Fruit fly (Drosophila melanogaster): Measurements from ENCODE around the gene CREG.

CREG gene

DNA sequence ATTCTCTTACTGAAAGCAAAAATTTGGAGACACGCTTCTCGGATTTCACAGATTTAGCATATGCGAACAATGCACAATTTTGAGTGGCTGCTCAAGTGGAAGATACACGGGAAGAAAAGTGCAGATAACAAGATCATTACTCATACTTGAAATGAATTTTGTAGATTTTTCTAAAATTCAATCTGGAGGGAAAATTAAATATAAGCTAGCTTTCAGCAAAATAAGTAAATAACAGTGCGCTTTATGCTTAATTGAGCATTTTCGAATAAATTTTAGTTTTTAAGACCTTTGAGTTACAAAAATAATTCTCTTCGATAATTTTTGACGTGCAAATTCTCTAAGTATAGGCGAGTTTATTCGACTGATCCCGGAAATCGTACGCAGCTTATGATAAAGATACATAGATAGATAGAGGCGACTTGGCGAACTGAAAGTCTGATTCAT lies 6.3 kb upstream of the CREG start (continued):
- TF ChIP-seq CG9727 (GFP tag; optimal IDR thresholded peaks at IDR 0.05): peak; percentile 57
- TF ChIP-seq CG10147 (GFP tag; optimal IDR thresholded peaks at IDR 0.05): peak; percentile 49
- no peak for TF ChIP-seq Trl (optimal IDR thresholded peaks at IDR 0.05)
- TF ChIP-seq Trl (GFP tag; optimal IDR thresholded peaks at IDR 0.05): peak; percentile 34
- TF ChIP-seq CG18599 (GFP tag; optimal IDR thresholded peaks at IDR 0.05): peak; percentile 60
- peak; percentile 57 for TF ChIP-seq Sox100B (GFP tag; optimal IDR thresholded peaks at IDR 0.05)
- no peak for TF ChIP-seq CG6654 (GFP tag; optimal IDR thresholded peaks at IDR 0.05)
- TF ChIP-seq Ets65A (GFP tag): peak; percentile 92
- no peak for TF ChIP-seq Jarid2 (GFP tag; optimal IDR thresholded peaks at IDR 0.05)
- TF ChIP-seq CG43689 (GFP tag; IDR thresholded peaks at IDR 0.05): no peak
- no peak for TF ChIP-seq Ets97D (GFP tag; optimal IDR thresholded peaks at IDR 0.05)
- no peak for TF ChIP-seq Dip2 (GFP tag; IDR thresholded peaks at IDR 0.05)
- TF ChIP-seq ranshi (GFP tag; IDR thresholded peaks at IDR 0.05): 0 out of 2 replicates have a peak, but pooled peaks have one; percentile 16
- TF ChIP-seq CG8290 (GFP tag; optimal IDR thresholded peaks at IDR 0.05): no peak
- no peak for TF ChIP-seq CG8290 (tag; optimal IDR thresholded peaks at IDR 0.05)
- TF ChIP-seq Pdp1 (GFP tag; optimal IDR thresholded peaks at IDR 0.05): peak in 1 of 2 experiments; percentile 24
- TF ChIP-seq Hey (tag; optimal IDR thresholded peaks at IDR 0.05): no peak
- peak; percentile 47 for TF ChIP-seq Six4 (GFP tag; optimal IDR thresholded peaks at IDR 0.05)
- no peak for TF ChIP-seq az2 (GFP tag; optimal IDR thresholded peaks at IDR 0.05)
- TF ChIP-seq CG15514 (GFP tag; optimal IDR thresholded peaks at IDR 0.05): peak; percentile 35
- no peak for TF ChIP-seq CG11696 (GFP tag; IDR thresholded peaks at IDR 0.05)
- no peak for TF ChIP-seq CG3065 (GFP tag; optimal IDR thresholded peaks at IDR 0.05)
- TF ChIP-seq CG15073 (GFP tag; optimal IDR thresholded peaks at IDR 0.05): no peak
- TF ChIP-seq CG17912 (GFP tag; optimal IDR thresholded peaks at IDR 0.05): no peak
- no peak for TF ChIP-seq CrebB (tag; optimal IDR thresholded peaks at IDR 0.05)
- TF ChIP-seq CkIIα-i1 (GFP tag; IDR thresholded peaks at IDR 0.05): no peak
- peak; percentile 58 for TF ChIP-seq Fer3 (tag; optimal IDR thresholded peaks at IDR 0.05)
- peak; percentile 51 for TF ChIP-seq CG4820 (GFP tag; optimal IDR thresholded peaks at IDR 0.05)
- no peak for TF ChIP-seq CG10959 (GFP tag; IDR thresholded peaks at IDR 0.05)
- peak; percentile 53 for TF ChIP-seq CG14710 (tag; optimal IDR thresholded peaks at IDR 0.05)
- TF ChIP-seq CG12391 (tag; optimal IDR thresholded peaks at IDR 0.05): no peak
- TF ChIP-seq chinmo (GFP tag; IDR thresholded peaks at IDR 0.05; ENCODE audit: partially characterized antibody): no peak
- peak; percentile 58 for TF ChIP-seq bab2 (GFP tag; optimal IDR thresholded peaks at IDR 0.05)
- 0 out of 2 replicates have a peak, but pooled peaks have one; percentile 17 for TF ChIP-seq CG1024 (GFP tag; IDR thresholded peaks at IDR 0.05)
- TF ChIP-seq CG18764 (GFP tag; optimal IDR thresholded peaks at IDR 0.05): peak; percentile 41
- TF ChIP-seq fd3F (GFP tag; optimal IDR thresholded peaks at IDR 0.05): no peak
- peak; percentile 22 for TF ChIP-seq Hmr (GFP tag; optimal IDR thresholded peaks at IDR 0.05)
- peak; percentile 51 for TF ChIP-seq D19A (tag; optimal IDR thresholded peaks at IDR 0.05)
- peak; percentile 50 for TF ChIP-seq CG12071 (GFP tag; optimal IDR thresholded peaks at IDR 0.05)
- peak; percentile 57 for TF ChIP-seq tin (GFP tag; optimal IDR thresholded peaks at IDR 0.05)
- peak; percentile 49 for TF ChIP-seq nerfin-1 (tag; optimal IDR thresholded peaks at IDR 0.05)
- TF ChIP-seq z (GFP tag; IDR thresholded peaks at IDR 0.05): no peak
- TF ChIP-seq CG14050 (GFP tag; IDR thresholded peaks at IDR 0.05): peak; percentile 19; the same call in 1 of the 3 replicates
- TF ChIP-seq CG34422 (GFP tag; IDR thresholded peaks at IDR 0.05): peak; percentile 24; the same call in 1 of the 3 replicates
- peak; percentile 3 for TF ChIP-seq Sox102F (GFP tag; optimal IDR thresholded peaks at IDR 0.05)
- TF ChIP-seq sqz (GFP tag; optimal IDR thresholded peaks at IDR 0.05): no peak
- TF ChIP-seq pho (GFP tag; optimal IDR thresholded peaks at IDR 0.05): no peak
- no peak for TF ChIP-seq CG15479 (GFP tag; optimal IDR thresholded peaks at IDR 0.05)
- TF ChIP-seq unpg (GFP tag; optimal IDR thresholded peaks at IDR 0.05): peak; percentile 52
- TF ChIP-seq Meics (GFP tag; optimal IDR thresholded peaks at IDR 0.05): peak; percentile 50
- TF ChIP-seq gfzf (GFP tag; optimal IDR thresholded peaks at IDR 0.05): no peak
